Fruit fly (Drosophila melanogaster): ENCODE data around the gene MBD-like.

DNA sequence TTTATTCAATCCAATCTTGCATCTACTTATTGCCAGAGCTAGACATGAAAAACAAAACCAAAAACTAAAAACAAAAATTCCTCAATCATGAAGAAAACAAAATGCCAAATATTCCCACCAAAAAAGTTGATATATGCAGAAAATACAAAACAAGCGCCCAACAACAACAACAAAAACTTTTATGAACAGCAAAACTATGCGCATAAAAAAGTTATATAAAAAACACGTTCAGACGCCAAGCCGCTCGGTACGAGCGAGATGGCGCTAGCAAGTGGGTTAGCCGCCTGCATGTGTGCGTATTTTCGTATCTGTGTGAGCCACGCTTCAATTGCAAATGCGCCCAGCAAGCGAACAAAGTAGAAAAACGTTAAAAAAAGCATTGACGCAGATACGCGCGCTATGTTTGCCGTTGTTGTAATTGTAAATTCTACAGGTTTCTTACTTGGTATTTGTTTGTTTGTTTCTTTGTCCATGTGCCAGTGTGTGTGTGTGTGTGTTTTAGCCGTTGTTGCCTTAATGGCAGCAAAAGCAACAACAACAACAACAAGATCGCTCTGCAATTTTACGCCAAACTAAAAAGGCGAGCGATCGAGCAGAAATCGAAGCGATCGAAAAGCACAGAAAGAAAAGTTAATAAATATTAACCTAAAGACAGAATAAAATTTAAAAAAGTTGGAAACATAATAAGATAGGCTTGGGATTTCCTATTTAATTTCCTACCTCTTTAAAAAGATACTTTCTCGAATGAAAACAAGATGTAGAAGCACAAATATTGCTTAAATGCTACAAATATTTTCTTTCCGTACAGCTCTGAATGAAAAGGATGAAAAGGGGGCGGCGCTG lies 34.1 kb downstream of the MBD-like start:
- TF ChIP-seq usp (GFP tag; optimal IDR thresholded peaks at IDR 0.05) (no peak), Rel (GFP tag; optimal IDR thresholded peaks at IDR 0.05) (no peak), Rel (tag; optimal IDR thresholded peaks at IDR 0.05) (no peak), h (GFP tag; optimal IDR thresholded peaks at IDR 0.05) (no peak), lola (GFP tag; optimal IDR thresholded peaks at IDR 0.05) (no peak), psq (GFP tag; optimal IDR thresholded peaks at IDR 0.05) (no peak)

All from whole organism, wandering third instar larva.